Worm (Caenorhabditis elegans) whole organism, L1 larva: ENCODE results near the gene lido-8.

Experiments
- F16B12.6 ChIP-seq: fragments of 150-350 bp; optimal IDR thresholded peaks from 2 replicates; lab custom pipeline; 2014; ENCODE audit warnings: missing biosample characterization, missing genetic modification characterization
- aha-1 ChIP-seq: fragments of 150-350 bp; optimal IDR thresholded peaks from 2 replicates; lab custom pipeline; 2014; ENCODE audit warnings: missing biosample characterization, missing genetic modification characterization
- alr-1 ChIP-seq: fragments of 200-800 bp; sonication (Bioruptor generic); optimal IDR thresholded peaks from 2 replicates; lab custom pipeline; 2018; ENCODE audit warnings: borderline replicate concordance, mild to moderate bottlenecking, missing genetic modification characterization, missing compliant biosample characterization
- aly-2 ChIP-seq: fragments of 150-350 bp; optimal IDR thresholded peaks from 2 replicates; lab custom pipeline; 2014; ENCODE audit warnings: missing biosample characterization, missing genetic modification characterization
- ama-1 ChIP-seq: fragments of 150-350 bp; optimal IDR thresholded peaks from 2 replicates; lab custom pipeline; 2014
- blmp-1 ChIP-seq: fragments of 150-350 bp; optimal IDR thresholded peaks from 2 replicates; lab custom pipeline; 2014; ENCODE audit warnings: missing biosample characterization, missing genetic modification characterization
- ceh-63 ChIP-seq: fragments of 200-800 bp; sonication (Bioruptor generic); optimal IDR thresholded peaks from 2 replicates; lab custom pipeline; 2018; ENCODE audit warnings: mild to moderate bottlenecking, missing genetic modification characterization, missing compliant biosample characterization
- ceh-8 ChIP-seq: fragments of 200-800 bp; sonication (Bioruptor generic); optimal IDR thresholded peaks from 2 replicates; lab custom pipeline; 2018; ENCODE audit warnings: mild to moderate bottlenecking, missing genetic modification characterization, moderate library complexity, missing compliant biosample characterization
- ceh-90 ChIP-seq: sonication (generic microtip); optimal IDR thresholded peaks from 2 replicates; lab custom pipeline; 2016; ENCODE audit warnings: missing genetic modification characterization, missing compliant biosample characterization
- ces-1 ChIP-seq: fragments of 150-350 bp; optimal IDR thresholded peaks from 2 replicates; lab custom pipeline; 2014; ENCODE audit warnings: missing biosample characterization, missing genetic modification reagents, missing genetic modification characterization
- dpl-1 ChIP-seq, 3 experiments: fragments of 150-350 bp in 2 of 3; sonication (generic microtip) in 1 of 3; optimal IDR thresholded peaks; 2 replicates each; lab custom pipeline; 2014 to 2017; ENCODE audit warnings: missing biosample characterization in 3 of 3, missing genetic modification characterization in 3 of 3, missing genetic modification reagents in 3 of 3
- efl-1 ChIP-seq, 4 experiments: fragments of 150-350 bp; optimal IDR thresholded peaks in 3 of 4; peaks in 1 of 4; 1 replicate in 1 of 4; 2 replicates in 3 of 4; lab custom pipeline; 2014; ENCODE audit warnings: missing biosample characterization in 2 of 4, missing genetic modification characterization in 2 of 4, missing genetic modification reagents in 2 of 4
- egl-13 ChIP-seq: sonication (generic microtip); optimal IDR thresholded peaks from 2 replicates; lab custom pipeline; 2016; ENCODE audit warnings: missing genotype, missing genetic modification reagents, missing genetic modification characterization, missing compliant biosample characterization
- egl-27 ChIP-seq, 2 experiments: fragments of 150-350 bp in 1 of 2; sonication (generic microtip); optimal IDR thresholded peaks; 3 replicates each; lab custom pipeline; 2017 to 2018; ENCODE audit warnings: missing biosample characterization in 2 of 2, missing genetic modification characterization in 2 of 2, missing genetic modification reagents in 2 of 2
- elt-2 ChIP-seq: sonication (generic microtip); optimal IDR thresholded peaks from 2 replicates; lab custom pipeline; 2016; ENCODE audit warnings: missing genetic modification characterization, mild to moderate bottlenecking, inconsistent platforms, missing compliant biosample characterization, missing genetic modification reagents
- elt-3 ChIP-seq, 6 experiments: fragments of 150-350 bp in 1 of 6; sonication (generic microtip); optimal IDR thresholded peaks; 2 replicates each; lab custom pipeline; 2017 to 2018; ENCODE audit warnings: missing biosample characterization in 6 of 6, missing genetic modification characterization in 6 of 6, inconsistent platforms in 1 of 6
- ets-5 ChIP-seq: fragments of 200-800 bp; sonication (Bioruptor generic); IDR thresholded peaks from 2 replicates; pipeline ENCODE4 v1.3.6; 2022; ENCODE audit warnings: missing genetic modification characterization, missing compliant biosample characterization
- fkh-8 ChIP-seq: sonication (generic microtip); optimal IDR thresholded peaks from 2 replicates; lab custom pipeline; 2016; ENCODE audit warnings: mild to moderate bottlenecking, missing genetic modification characterization, missing compliant biosample characterization
- fos-1 ChIP-seq: fragments of 150-350 bp; optimal IDR thresholded peaks from 2 replicates; lab custom pipeline; 2014; ENCODE audit warnings: missing biosample characterization, missing genetic modification characterization
- grh-1 ChIP-seq: fragments of 200-800 bp; sonication (Bioruptor generic); IDR thresholded peaks from 2 replicates; pipeline ENCODE4 v1.3.6; 2022; ENCODE audit warnings: missing genetic modification reagents, missing genetic modification characterization, missing compliant biosample characterization
- hpl-2 ChIP-seq: fragments of 150-350 bp; optimal IDR thresholded peaks from 2 replicates; lab custom pipeline; 2014; ENCODE audit warnings: missing biosample characterization, missing genetic modification reagents, missing genetic modification characterization
- jun-1 ChIP-seq: fragments of 150-350 bp; optimal IDR thresholded peaks from 2 replicates; lab custom pipeline; 2014; ENCODE audit warnings: missing biosample characterization, missing genetic modification reagents, missing genetic modification characterization
- lin-14 ChIP-seq: fragments of 200-800 bp; sonication (Bioruptor generic); optimal IDR thresholded peaks from 2 replicates; lab custom pipeline; 2018; ENCODE audit warnings: mild to moderate bottlenecking, missing genetic modification characterization, moderate library complexity, missing compliant biosample characterization
- lin-35 ChIP-seq, 2 experiments: fragments of 150-350 bp; optimal IDR thresholded peaks; 2 replicates each; lab custom pipeline; 2014; ENCODE audit warnings: missing biosample characterization in 2 of 2, missing genetic modification characterization in 2 of 2, missing genetic modification reagents in 2 of 2
- lsy-2 ChIP-seq, 2 experiments: fragments of 150-350 bp; optimal IDR thresholded peaks; 2 replicates each; lab custom pipeline; 2014; ENCODE audit warnings: missing biosample characterization in 2 of 2, missing genetic modification characterization in 2 of 2
- mab-9 ChIP-seq: fragments of 200-800 bp; sonication (Bioruptor generic); IDR thresholded peaks from 2 replicates; pipeline ENCODE4 v1.3.6; 2022; ENCODE audit warnings: missing genetic modification reagents, missing genetic modification characterization, missing compliant biosample characterization
- mdl-1 ChIP-seq, 2 experiments: fragments of 150-350 bp; optimal IDR thresholded peaks; 2 replicates each; lab custom pipeline; 2014 to 2017; ENCODE audit warnings: missing biosample characterization in 2 of 2, missing genetic modification characterization in 2 of 2, inconsistent platforms in 1 of 2
- mep-1 ChIP-seq: fragments of 150-350 bp; optimal IDR thresholded peaks from 2 replicates; lab custom pipeline; 2014; ENCODE audit warnings: missing biosample characterization, missing genetic modification characterization
- nhr-11 ChIP-seq: fragments of 150-350 bp; optimal IDR thresholded peaks from 2 replicates; lab custom pipeline; 2014; ENCODE audit warnings: missing biosample characterization, missing genetic modification characterization
- nhr-12 ChIP-seq: sonication (generic microtip); optimal IDR thresholded peaks from 2 replicates; lab custom pipeline; 2017; ENCODE audit warnings: missing biosample characterization, missing genetic modification characterization
- nhr-19 ChIP-seq: fragments of 200-800 bp; sonication (Bioruptor generic); conservative IDR thresholded peaks from 2 replicates; pipeline ENCODE4 v1.3.6; 2022; ENCODE audit warnings: missing genetic modification characterization, missing compliant biosample characterization
- nhr-20 ChIP-seq: sonication (generic microtip); optimal IDR thresholded peaks from 2 replicates; lab custom pipeline; 2016; ENCODE audit warnings: mild to moderate bottlenecking, missing genetic modification characterization, missing compliant biosample characterization
- nhr-28 ChIP-seq: fragments of 150-350 bp; optimal IDR thresholded peaks from 2 replicates; lab custom pipeline; 2014; ENCODE audit warnings: missing biosample characterization, missing genetic modification characterization
- nhr-47 ChIP-seq: sonication (generic microtip); optimal IDR thresholded peaks from 2 replicates; lab custom pipeline; 2016; ENCODE audit warnings: mild to moderate bottlenecking, missing genetic modification characterization, moderate library complexity, missing compliant biosample characterization
- nhr-71 ChIP-seq: sonication (generic microtip); optimal IDR thresholded peaks from 2 replicates; lab custom pipeline; 2016; ENCODE audit warnings: mild to moderate bottlenecking, missing genetic modification characterization, moderate library complexity, missing compliant biosample characterization
- nhr-77 ChIP-seq: fragments of 150-350 bp; optimal IDR thresholded peaks from 2 replicates; lab custom pipeline; 2014; ENCODE audit warnings: missing biosample characterization, missing genetic modification characterization
- nhr-84 ChIP-seq: sonication (generic microtip); optimal IDR thresholded peaks from 2 replicates; lab custom pipeline; 2017; ENCODE audit warnings: missing biosample characterization, missing genetic modification characterization
- nhr-85 ChIP-seq: sonication (generic microtip); peaks from one replicate; lab custom pipeline; 2016; ENCODE audit warnings: missing genetic modification characterization, inconsistent platforms, missing compliant biosample characterization
- pag-3 ChIP-seq: sonication (generic microtip); optimal IDR thresholded peaks from 2 replicates; lab custom pipeline; 2017; ENCODE audit warnings: missing genetic modification characterization, mild to moderate bottlenecking, missing compliant biosample characterization, antibody characterized with exemption, borderline replicate concordance; ENCODE audit not compliant: insufficient read depth
- pqm-1 ChIP-seq: sonication (generic microtip); optimal IDR thresholded peaks from 3 replicates; lab custom pipeline; 2017; ENCODE audit warnings: missing biosample characterization, missing genetic modification characterization
- skn-1 ChIP-seq: fragments of 150-350 bp; optimal IDR thresholded peaks from 2 replicates; lab custom pipeline; 2014; ENCODE audit warnings: missing biosample characterization, missing genetic modification characterization
- snu-23 ChIP-seq: sonication (generic microtip); optimal IDR thresholded peaks from 2 replicates; lab custom pipeline; 2016; ENCODE audit warnings: missing genetic modification characterization, missing compliant biosample characterization
- swsn-7 ChIP-seq: sonication (generic microtip); optimal IDR thresholded peaks from 2 replicates; lab custom pipeline; 2016; ENCODE audit warnings: missing genetic modification characterization, missing compliant biosample characterization
- tbx-2 ChIP-seq: sonication (generic microtip); optimal IDR thresholded peaks from 2 replicates; lab custom pipeline; 2016; ENCODE audit warnings: missing genetic modification characterization, missing compliant biosample characterization
- tlp-1 ChIP-seq: fragments of 150-350 bp; optimal IDR thresholded peaks from 2 replicates; lab custom pipeline; 2014; ENCODE audit warnings: missing biosample characterization, missing genetic modification characterization
- unc-30 ChIP-seq: sonication (generic microtip); optimal IDR thresholded peaks from 2 replicates; lab custom pipeline; 2017; ENCODE audit warnings: missing biosample characterization, missing genetic modification characterization
- ztf-11 ChIP-seq, 2 experiments: sonication (generic microtip); optimal IDR thresholded peaks; 2 replicates each; lab custom pipeline; 2016 to 2017; ENCODE audit warnings: missing genetic modification characterization in 2 of 2, missing biosample characterization in 1 of 2, missing compliant biosample characterization in 1 of 2
- ztf-4 ChIP-seq: fragments of 150-350 bp; optimal IDR thresholded peaks from 2 replicates; lab custom pipeline; 2014; ENCODE audit warnings: missing biosample characterization, missing genetic modification characterization

The lido-8 gene

ce11 chrII:2975561-2976230, 21.1 kb upstream of the lido-8 start:
- TF ChIP-seq elt-3 (tag; optimal IDR thresholded peaks at IDR 0.05; lab: Kevin White, UChicago) = peak in 2 of 6 experiments; percentile 25 to 42
- no peak for TF ChIP-seq ama-1 (lab: Kevin White, UChicago)
- no peak; the same call in 1 of the 2 replicates for TF ChIP-seq nhr-19
- TF ChIP-seq blmp-1 = peak; percentile 49
- peak; percentile 14 for TF ChIP-seq nhr-20 (tag; lab: Kevin White, UChicago)
- TF ChIP-seq lsy-2 (tag; optimal IDR thresholded peaks at IDR 0.05; lab: Kevin White, UChicago) = peak in 1 of 2 experiments; percentile 16
- TF ChIP-seq grh-1 (GFP tag; lab: Robert Waterston, UW) = peak; percentile 83
- peak; percentile 91 for TF ChIP-seq elt-2 (tag; lab: Kevin White, UChicago)
- no peak for TF ChIP-seq jun-1 (tag; lab: Kevin White, UChicago)
- no peak for TF ChIP-seq ceh-63 (GFP tag; lab: Kevin White, UChicago)
- TF ChIP-seq nhr-85 (tag; lab: Kevin White, UChicago) = peak; percentile 87
- peak; percentile 14 for TF ChIP-seq mep-1
- TF ChIP-seq snu-23 (GFP tag; lab: Kevin White, UChicago) = peak; percentile 43
- peak; percentile 51 for TF ChIP-seq tlp-1
- TF ChIP-seq skn-1 (tag; lab: Kevin White, UChicago) = peak; percentile 30
- TF ChIP-seq lin-35 (GFP tag; optimal IDR thresholded peaks at IDR 0.05; lab: Kevin White, UChicago) = peak in 1 of 2 experiments; percentile 38
- TF ChIP-seq mdl-1 (tag; optimal IDR thresholded peaks at IDR 0.05; lab: Kevin White, UChicago) = peak in 1 of 2 experiments; percentile 23
- no peak for TF ChIP-seq mab-9
- peak; percentile 48 for TF ChIP-seq lin-14 (GFP tag; lab: Kevin White, UChicago)
- no peak for TF ChIP-seq fkh-8 (tag; lab: Kevin White, UChicago)
- TF ChIP-seq pqm-1 = peak; percentile 14
- peak in 1 of 2 experiments; percentile 8 for TF ChIP-seq efl-1 (optimal IDR thresholded peaks at IDR 0.05; lab: Kevin White, UChicago)
- peak in 1 of 2 experiments; percentile 1 for TF ChIP-seq efl-1 (GFP tag; optimal IDR thresholded peaks at IDR 0.05 in 1 of 2; lab: Kevin White, UChicago)

ce11 chrII:2976597-2976996, 20.2 kb upstream of the lido-8 start, which contains the start of gene nhr-88:
TSS of gene nhr-88 (plus strand) at chrII:2976639.
- no peak for TF ChIP-seq nhr-19
- TF ChIP-seq lsy-2 (tag; optimal IDR thresholded peaks at IDR 0.05; lab: Kevin White, UChicago) = peak in 1 of 2 experiments; percentile 42
- no peak for TF ChIP-seq nhr-84
- no peak for TF ChIP-seq pqm-1
- no peak for TF ChIP-seq nhr-20 (tag; lab: Kevin White, UChicago)
- TF ChIP-seq egl-13 (tag; lab: Kevin White, UChicago) = peak; percentile 38
- TF ChIP-seq ets-5 = no peak
- no peak for TF ChIP-seq egl-27 (tag; optimal IDR thresholded peaks at IDR 0.05; lab: Kevin White, UChicago)
- peak; percentile 9 for TF ChIP-seq swsn-7 (tag; lab: Kevin White, UChicago)
- TF ChIP-seq lin-35 (GFP tag; optimal IDR thresholded peaks at IDR 0.05; lab: Kevin White, UChicago) = no peak
- no peak for TF ChIP-seq ces-1
- peak; percentile 36 for TF ChIP-seq nhr-47 (tag; lab: Kevin White, UChicago)
- TF ChIP-seq tbx-2 (tag; lab: Kevin White, UChicago) = peak; percentile 20
- TF ChIP-seq ztf-4 = no peak
- TF ChIP-seq blmp-1 = no peak
- TF ChIP-seq hpl-2 (GFP tag; lab: Kevin White, UChicago) = no peak
- TF ChIP-seq nhr-11 (tag; lab: Kevin White, UChicago) = no peak
- no peak for TF ChIP-seq nhr-28 (tag; lab: Kevin White, UChicago)
- no peak for TF ChIP-seq ztf-11 (tag; optimal IDR thresholded peaks at IDR 0.05; lab: Kevin White, UChicago)
- peak; percentile 41 for TF ChIP-seq nhr-71 (tag; lab: Kevin White, UChicago)
- TF ChIP-seq fkh-8 (tag; lab: Kevin White, UChicago) = peak; percentile 60
- TF ChIP-seq nhr-85 (tag; lab: Kevin White, UChicago) = no peak
- no peak for TF ChIP-seq ceh-90 (tag; lab: Kevin White, UChicago)
- TF ChIP-seq ama-1 (lab: Kevin White, UChicago) = no peak
- TF ChIP-seq F16B12.6 (tag; lab: Kevin White, UChicago) = no peak
- no peak for TF ChIP-seq pag-3 (tag; lab: Kevin White, UChicago)
- no peak for TF ChIP-seq ceh-8 (GFP tag; lab: Kevin White, UChicago)
- no peak for TF ChIP-seq elt-2 (tag; lab: Kevin White, UChicago)
- TF ChIP-seq alr-1 (tag; lab: Kevin White, UChicago) = no peak
- TF ChIP-seq aly-2 (tag; lab: Kevin White, UChicago) = no peak
- no peak for TF ChIP-seq aha-1 (tag; lab: Kevin White, UChicago)
- peak; percentile 23 for TF ChIP-seq snu-23 (GFP tag; lab: Kevin White, UChicago)
- no peak for TF ChIP-seq dpl-1 (GFP tag; optimal IDR thresholded peaks at IDR 0.05; lab: Kevin White, UChicago)
- no peak for TF ChIP-seq tlp-1
- TF ChIP-seq nhr-77 (tag; lab: Kevin White, UChicago) = no peak
- no peak for TF ChIP-seq nhr-12 (tag; lab: Kevin White, UChicago)
- no peak for TF ChIP-seq fos-1 (tag; lab: Kevin White, UChicago)
- no peak for TF ChIP-seq unc-30 (tag; lab: Kevin White, UChicago)
- TF ChIP-seq jun-1 (tag; lab: Kevin White, UChicago) = no peak
